Worm (Caenorhabditis elegans) whole organism, early embryonic: ENCODE results near the gene B0334.5.

Experiments
- B0310.2 ChIP-seq: sonication (generic microtip); optimal IDR thresholded peaks from 2 replicates; lab custom pipeline; 2016; ENCODE audit warnings: mild to moderate bottlenecking, missing genetic modification characterization, missing compliant biosample characterization
- F13C5.2 ChIP-seq: sonication (generic microtip); optimal IDR thresholded peaks from 2 replicates; lab custom pipeline; 2017; ENCODE audit warnings: mild to moderate bottlenecking, missing genetic modification characterization, inconsistent platforms, missing compliant biosample characterization
- aly-1 ChIP-seq: sonication (generic microtip); optimal IDR thresholded peaks from 2 replicates; lab custom pipeline; 2016; ENCODE audit warnings: missing genetic modification characterization, missing compliant biosample characterization
- ama-1 ChIP-seq: fragments of 150-350 bp; optimal IDR thresholded peaks from 2 replicates; lab custom pipeline; 2014
- ceh-13 ChIP-seq: fragments of 200-800 bp; sonication (Bioruptor generic); optimal IDR thresholded peaks from 2 replicates; lab custom pipeline; 2018; ENCODE audit warnings: mild to moderate bottlenecking, missing genetic modification characterization, missing compliant biosample characterization
- ceh-36 ChIP-seq: sonication (generic microtip); optimal IDR thresholded peaks from 2 replicates; lab custom pipeline; 2016; ENCODE audit warnings: missing genetic modification characterization, inconsistent platforms, missing compliant biosample characterization
- ets-7 ChIP-seq: sonication (generic microtip); optimal IDR thresholded peaks from 2 replicates; lab custom pipeline; 2016; ENCODE audit warnings: missing genotype, missing genetic modification characterization, missing compliant biosample characterization
- flt-1 ChIP-seq: fragments of 200-800 bp; sonication (Bioruptor generic); IDR thresholded peaks from 2 replicates; pipeline ENCODE4 v1.3.6; 2022; ENCODE audit warnings: missing genetic modification characterization, missing compliant biosample characterization
- hmbx-1 ChIP-seq: sonication (generic microtip); optimal IDR thresholded peaks from 2 replicates; lab custom pipeline; 2016; ENCODE audit warnings: mild to moderate bottlenecking, missing genetic modification characterization, missing compliant biosample characterization
- hmg-4 ChIP-seq: fragments of 200-800 bp; sonication (Bioruptor generic); optimal IDR thresholded peaks from 2 replicates; lab custom pipeline; 2018; ENCODE audit warnings: mild to moderate bottlenecking, missing genetic modification characterization, missing compliant biosample characterization
- hnd-1 ChIP-seq: sonication (generic microtip); optimal IDR thresholded peaks from 2 replicates; lab custom pipeline; 2016; ENCODE audit warnings: missing genetic modification characterization, missing compliant biosample characterization
- pes-1 ChIP-seq: fragments of 200-800 bp; sonication (Bioruptor generic); IDR thresholded peaks from 2 replicates; pipeline ENCODE4 v1.3.6; 2022; ENCODE audit warnings: missing genetic modification reagents, missing genetic modification characterization, missing compliant biosample characterization
- scrt-1 ChIP-seq: fragments of 200-800 bp; sonication (Bioruptor generic); IDR thresholded peaks from 2 replicates; pipeline ENCODE4 v1.3.6; 2022; ENCODE audit warnings: missing genetic modification characterization, missing compliant biosample characterization
- sea-1 ChIP-seq: fragments of 200-800 bp; sonication (Bioruptor generic); conservative IDR thresholded peaks from 2 replicates; pipeline ENCODE4 v1.3.6; 2022; ENCODE audit warnings: missing genetic modification characterization, missing compliant biosample characterization
- tbx-11 ChIP-seq: fragments of 200-800 bp; sonication (Bioruptor generic); IDR thresholded peaks from 2 replicates; pipeline ENCODE4 v1.3.6; 2022; ENCODE audit warnings: missing genetic modification characterization, missing compliant biosample characterization
- tbx-37 ChIP-seq: fragments of 200-800 bp; sonication (Bioruptor generic); conservative IDR thresholded peaks from 2 replicates; pipeline ENCODE4 v1.3.6; 2022; ENCODE audit warnings: missing genetic modification reagents, missing genetic modification characterization, missing compliant biosample characterization
- tra-4 ChIP-seq: sonication (generic microtip); optimal IDR thresholded peaks from 2 replicates; lab custom pipeline; 2017; ENCODE audit warnings: missing genetic modification characterization, missing compliant biosample characterization

Gene B0334.5

ce11 chrII:11471916-11472315 lies 25.5 kb upstream of the B0334.5 start, which contains the start of gene mfn-1:
Gene mfn-1 (minus strand): TSS chrII:11472016.
- no peak for TF ChIP-seq F13C5.2 (tag; lab: Kevin White, UChicago)
- no peak for TF ChIP-seq ceh-36 (tag; lab: Kevin White, UChicago)
- TF ChIP-seq tra-4 (tag; lab: Kevin White, UChicago): no peak
- TF ChIP-seq hmg-4 (GFP tag; lab: Kevin White, UChicago): no peak
- TF ChIP-seq scrt-1 (GFP tag; lab: Robert Waterston, UW): no peak

DNA sequence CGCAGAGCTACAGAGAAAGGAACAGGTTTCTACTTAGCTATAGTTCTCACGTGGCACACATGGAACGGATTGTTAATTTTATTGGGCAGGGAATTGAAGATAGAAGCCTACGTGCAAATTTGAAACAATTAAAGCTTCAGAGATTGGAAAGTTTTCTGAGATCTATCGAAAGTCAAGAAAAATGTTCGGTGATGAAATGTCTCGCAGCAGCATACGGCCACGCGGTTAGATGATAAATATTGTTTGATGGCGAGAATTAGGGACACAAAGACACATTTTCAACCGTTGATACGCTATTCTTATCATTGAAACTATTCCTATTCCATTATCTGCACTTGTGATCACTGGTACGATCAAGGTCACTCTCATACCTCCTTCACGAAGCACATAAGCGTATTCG lies 24.9 kb upstream of the B0334.5 start:
- TF ChIP-seq pes-1 (GFP tag; lab: Robert Waterston, UW) (no peak), tbx-37 (GFP tag; lab: Robert Waterston, UW) (no peak), hmbx-1 (no peak), ama-1 (no peak), scrt-1 (GFP tag; lab: Robert Waterston, UW) (no peak), flt-1 (GFP tag; lab: Robert Waterston, UW) (no peak), ets-7 (no peak), sea-1 (GFP tag; lab: Robert Waterston, UW) (no peak), B0310.2 (tag; lab: Kevin White, UChicago) (no peak), tbx-11 (GFP tag; lab: Robert Waterston, UW) (no peak), ceh-36 (tag; lab: Kevin White, UChicago) (no peak), hmg-4 (GFP tag; lab: Kevin White, UChicago) (no peak), hnd-1 (tag; lab: Kevin White, UChicago) (no peak), ceh-13 (GFP tag; lab: Kevin White, UChicago) (no peak), tra-4 (tag; lab: Kevin White, UChicago) (no peak), aly-1 (no peak), F13C5.2 (tag; lab: Kevin White, UChicago) (no peak)

DNA sequence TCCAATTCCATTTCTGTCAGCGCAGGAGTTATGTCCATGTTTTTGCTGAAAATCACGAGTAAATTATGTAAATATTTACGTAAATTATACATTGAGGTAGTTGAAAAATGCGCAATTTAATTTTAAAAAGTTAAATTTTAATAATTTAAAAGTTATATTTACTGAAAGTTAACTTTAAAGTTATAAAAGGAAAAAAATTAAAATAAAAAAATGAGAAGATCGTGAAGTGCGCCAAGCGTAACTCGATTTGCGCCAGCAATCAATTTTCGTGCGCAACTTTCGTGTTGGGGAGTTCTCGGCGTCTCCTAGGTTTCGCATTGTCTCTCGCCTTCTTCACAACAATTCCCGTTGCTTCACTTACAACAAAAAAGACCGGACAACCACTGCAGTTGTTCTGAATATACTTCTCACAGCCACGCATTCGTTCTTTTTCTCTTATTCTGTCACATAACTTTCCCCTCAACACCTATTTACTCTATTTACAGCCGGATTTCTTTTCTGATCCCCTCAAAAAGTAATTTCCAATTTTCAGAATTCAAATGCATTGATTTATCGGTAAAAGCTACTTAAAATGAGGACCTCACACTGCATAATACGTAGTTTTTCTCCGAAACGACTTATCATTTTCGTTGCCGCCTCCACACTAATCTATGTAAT lies 23.8 kb upstream of the B0334.5 start, which contains the start of the genes metl-1 and W02B12.11:
Gene metl-1 (minus strand): TSS at position 51 of the 657 bp plus-strand sequence.
Gene W02B12.11 (plus strand): TSS at position 337 of the 657 bp plus-strand sequence.
- no peak for TF ChIP-seq ets-7
- TF ChIP-seq hnd-1 (tag; lab: Kevin White, UChicago): no peak
- TF ChIP-seq hmbx-1: no peak
- no peak for TF ChIP-seq ceh-13 (GFP tag; lab: Kevin White, UChicago)
- no peak for TF ChIP-seq tbx-11 (GFP tag; lab: Robert Waterston, UW)
- TF ChIP-seq hmg-4 (GFP tag; lab: Kevin White, UChicago): peak; percentile 22
- peak; percentile 72 for TF ChIP-seq flt-1 (GFP tag; lab: Robert Waterston, UW)
- TF ChIP-seq B0310.2 (tag; lab: Kevin White, UChicago): no peak
- TF ChIP-seq pes-1 (GFP tag; lab: Robert Waterston, UW): no peak
- peak; percentile 44 for TF ChIP-seq F13C5.2 (tag; lab: Kevin White, UChicago)
- TF ChIP-seq ama-1: no peak
- TF ChIP-seq tbx-37 (GFP tag; lab: Robert Waterston, UW): peak; percentile 62; the same call in 1 of the 2 replicates
- TF ChIP-seq tra-4 (tag; lab: Kevin White, UChicago): no peak

DNA sequence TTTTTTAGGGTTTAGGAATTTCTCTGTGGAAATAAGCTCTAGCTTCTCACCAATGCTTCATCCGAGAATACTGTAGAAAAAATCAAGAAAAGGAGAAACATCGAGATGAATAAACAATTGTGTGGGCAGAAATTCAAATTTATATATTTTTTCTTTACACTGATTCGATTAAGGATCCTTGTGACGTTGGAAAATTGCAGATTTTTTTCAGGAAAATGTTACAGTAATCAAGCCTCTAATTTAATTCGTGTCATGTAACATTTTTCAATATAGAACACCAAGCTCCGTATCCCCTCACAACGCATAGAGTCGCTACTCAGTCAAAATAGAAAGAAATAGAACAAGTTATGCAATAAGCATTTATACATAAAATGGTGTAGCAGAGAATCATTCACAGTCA lies 21.1 kb upstream of the B0334.5 start, which contains the start of gene W02B12.16:
Gene W02B12.16 (minus strand): TSS at position 101 of the 400 bp plus-strand sequence.
- TF ChIP-seq hnd-1 (tag; lab: Kevin White, UChicago) (no peak), pes-1 (GFP tag; lab: Robert Waterston, UW) (no peak), B0310.2 (tag; lab: Kevin White, UChicago) (no peak), sea-1 (GFP tag; lab: Robert Waterston, UW) (no peak), hmbx-1 (no peak), tra-4 (tag; lab: Kevin White, UChicago) (no peak), ets-7 (no peak), ceh-36 (tag; lab: Kevin White, UChicago) (no peak), flt-1 (GFP tag; lab: Robert Waterston, UW) (no peak), F13C5.2 (tag; lab: Kevin White, UChicago) (no peak), scrt-1 (GFP tag; lab: Robert Waterston, UW) (no peak), hmg-4 (GFP tag; lab: Kevin White, UChicago) (no peak), ama-1 (no peak)

ce11 chrII:11479076-11479475 lies 18.4 kb upstream of the B0334.5 start, which contains the start of gene W02B12.12:
Gene W02B12.12 (minus strand): TSS chrII:11479176.
- TF ChIP-seq aly-1 (no peak), hnd-1 (tag; lab: Kevin White, UChicago) (no peak), B0310.2 (tag; lab: Kevin White, UChicago) (no peak), hmbx-1 (no peak), F13C5.2 (tag; lab: Kevin White, UChicago) (no peak), tra-4 (tag; lab: Kevin White, UChicago) (no peak), hmg-4 (GFP tag; lab: Kevin White, UChicago) (no peak), flt-1 (GFP tag; lab: Robert Waterston, UW) (no peak), sea-1 (GFP tag; lab: Robert Waterston, UW) (no peak), ceh-13 (GFP tag; lab: Kevin White, UChicago) (no peak), ets-7 (no peak), scrt-1 (GFP tag; lab: Robert Waterston, UW) (no peak), tbx-37 (GFP tag; lab: Robert Waterston, UW) (no peak), ama-1 (no peak), pes-1 (GFP tag; lab: Robert Waterston, UW) (no peak), ceh-36 (tag; lab: Kevin White, UChicago) (no peak), tbx-11 (GFP tag; lab: Robert Waterston, UW) (no peak)

ce11 chrII:11484600-11484999 lies 12.9 kb upstream of the B0334.5 start:
- TF ChIP-seq ets-7 (peak; percentile 89), B0310.2 (tag; lab: Kevin White, UChicago) (peak; percentile 97), hnd-1 (tag; lab: Kevin White, UChicago) (peak; percentile 94), tbx-11 (GFP tag; lab: Robert Waterston, UW) (peak; percentile 96), hmg-4 (GFP tag; lab: Kevin White, UChicago) (peak; percentile 98), flt-1 (GFP tag; lab: Robert Waterston, UW) (peak; percentile 97), ceh-36 (tag; lab: Kevin White, UChicago) (peak; percentile 97), F13C5.2 (tag; lab: Kevin White, UChicago) (peak; percentile 97), hmbx-1 (peak; percentile 89), ama-1 (no peak), scrt-1 (GFP tag; lab: Robert Waterston, UW) (peak; percentile 95), tbx-37 (GFP tag; lab: Robert Waterston, UW) (peak; percentile 98), pes-1 (GFP tag; lab: Robert Waterston, UW) (peak; percentile 97), aly-1 (peak; percentile 97), ceh-13 (GFP tag; lab: Kevin White, UChicago) (peak; percentile 93), sea-1 (GFP tag; lab: Robert Waterston, UW) (peak; percentile 97), tra-4 (tag; lab: Kevin White, UChicago) (peak; percentile 93)
